Worm (Caenorhabditis elegans) whole organism, late embryonic: Measurements from ENCODE around the gene srbc-23.
"Not testable (repeated sequence)": the region's sequence is repeated elsewhere in the genome, so short reads cannot be mapped to it uniquely, and the experiment has no call there.

Experiments used
- K02D7.2 ChIP-seq: sonication (generic microtip); optimal IDR thresholded peaks from 2 replicates; lab custom pipeline; 2017; ENCODE audit warnings: mild to moderate bottlenecking, missing genetic modification characterization, missing compliant biosample characterization
- hlh-15 ChIP-seq: sonication (generic microtip); optimal IDR thresholded peaks from 2 replicates; lab custom pipeline; 2016; ENCODE audit warnings: missing genetic modification characterization, missing compliant biosample characterization
- pqm-1 ChIP-seq: sonication (generic microtip); optimal IDR thresholded peaks from 2 replicates; lab custom pipeline; 2016; ENCODE audit warnings: missing genetic modification characterization, missing compliant biosample characterization

DNA sequence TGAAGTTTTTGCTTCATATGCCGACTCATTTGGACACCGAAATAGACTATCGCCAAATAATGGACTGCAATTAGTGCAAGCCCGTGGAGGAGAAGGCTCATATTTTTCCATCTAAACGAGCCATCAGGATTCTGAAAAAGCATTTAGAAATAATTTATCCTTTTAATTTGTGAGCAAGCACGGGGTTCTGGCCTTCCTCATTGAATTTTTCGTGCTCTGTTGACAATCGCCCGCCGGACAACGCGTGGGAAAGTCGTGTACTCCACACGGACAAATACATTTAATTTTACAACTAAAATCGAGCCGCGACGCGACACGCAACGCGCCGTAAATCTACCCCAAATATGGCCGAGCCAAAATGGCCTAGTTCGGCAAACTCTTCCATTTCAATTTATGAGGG, 9.0 kb upstream of the srbc-23 start, which contains the start of gene F22F7.12:
- not testable (repeated sequence) for TF ChIP-seq hlh-15, pqm-1, K02D7.2 (tag; lab: Kevin White, UChicago)
